Fruit fly (Drosophila melanogaster): Measurements from ENCODE around the gene CG12320.

DNA sequence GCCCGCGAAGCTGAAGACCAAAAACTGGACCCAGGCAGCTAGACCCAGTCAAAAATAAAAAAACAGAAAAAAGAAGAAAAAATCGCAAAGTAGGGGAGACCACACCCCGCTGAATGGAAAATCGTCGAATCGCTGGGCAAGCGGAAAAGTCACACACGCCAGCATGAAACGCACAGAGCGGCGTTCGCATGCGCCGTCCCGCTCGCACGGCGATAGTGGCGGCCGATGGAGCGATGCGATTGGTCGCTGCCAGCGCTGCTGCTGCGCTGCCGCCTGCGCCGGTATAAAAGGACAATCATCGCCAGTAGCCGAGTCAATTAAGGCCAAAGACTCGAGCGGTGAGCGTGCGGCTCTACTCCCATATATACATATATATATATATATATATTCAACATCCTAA is 16.7 kb downstream of the CG12320 start, which contains the start of gene repo:
- no peak for TF ChIP-seq Sox102F (GFP tag; optimal IDR thresholded peaks at IDR 0.05)
- no peak for TF ChIP-seq Eip93F (GFP tag; optimal IDR thresholded peaks at IDR 0.05)
- no peak for TF ChIP-seq CG11902 (GFP tag; optimal IDR thresholded peaks at IDR 0.05)
- TF ChIP-seq CG3032 (tag; optimal IDR thresholded peaks at IDR 0.05): no peak
- no peak for TF ChIP-seq Ets96B (tag; optimal IDR thresholded peaks at IDR 0.05)
- no peak for TF ChIP-seq CG16779 (tag; optimal IDR thresholded peaks at IDR 0.05)
- TF ChIP-seq Ets21C (GFP tag; optimal IDR thresholded peaks at IDR 0.05): no peak
- no peak for TF ChIP-seq CG6854 (GFP tag; optimal IDR thresholded peaks at IDR 0.05)
- TF ChIP-seq CG34406 (GFP tag; optimal IDR thresholded peaks at IDR 0.05): no peak
- TF ChIP-seq ss (GFP tag; optimal IDR thresholded peaks at IDR 0.05): no peak
- no peak for TF ChIP-seq Sox14 (GFP tag; optimal IDR thresholded peaks at IDR 0.05)
- no peak for TF ChIP-seq OdsH (GFP tag; optimal IDR thresholded peaks at IDR 0.05)

Measured in whole organism, prepupa.